Fruit fly (Drosophila melanogaster) whole organism, embryonic: ENCODE results near the gene CG8159.

Experiments used
- Blimp-1 ChIP-seq: fragments of 200-800 bp; sonication (Bioruptor generic); optimal IDR thresholded peaks from 3 replicates; lab custom pipeline; 2018; ENCODE audit warnings: missing biosample characterization, missing genetic modification characterization, mild to moderate bottlenecking, moderate library complexity, missing genetic modification reagents
- CG10431 ChIP-seq: fragments of 200-800 bp; sonication (Bioruptor generic); optimal IDR thresholded peaks from 3 replicates; lab custom pipeline; 2018; ENCODE audit warnings: missing biosample characterization, mild to moderate bottlenecking, missing genetic modification characterization
- CG11695 ChIP-seq: fragments of 200-800 bp; sonication (Bioruptor generic); IDR thresholded peaks from 3 replicates; pipeline ENCODE4 v1.3.6; 2022; ENCODE audit warnings: missing biosample characterization, missing genetic modification characterization
- CG13624 ChIP-seq: fragments of 200-800 bp; sonication (Bioruptor generic); optimal IDR thresholded peaks from 2 replicates; lab custom pipeline; 2016; ENCODE audit warnings: missing biosample characterization, missing genetic modification characterization
- CG15479 ChIP-seq: fragments of 200-800 bp; sonication (Bioruptor generic); optimal IDR thresholded peaks from 3 replicates; lab custom pipeline; 2019; ENCODE audit warnings: missing biosample characterization, mild to moderate bottlenecking, missing genetic modification characterization, moderate library complexity
- CG15696 ChIP-seq: fragments of 200-800 bp; sonication (Bioruptor generic); optimal IDR thresholded peaks from 2 replicates; lab custom pipeline; 2019; ENCODE audit warnings: missing biosample characterization, mild to moderate bottlenecking, missing genetic modification characterization, moderate library complexity
- CG1603 ChIP-seq: fragments of 200-800 bp; sonication (Bioruptor generic); optimal IDR thresholded peaks from 2 replicates; lab custom pipeline; 2019; ENCODE audit warnings: missing biosample characterization, mild to moderate bottlenecking, missing genetic modification characterization, moderate library complexity
- CG17328 ChIP-seq: fragments of 200-800 bp; sonication (Bioruptor generic); IDR thresholded peaks from 2 replicates; pipeline ENCODE4 v1.3.6; 2022; ENCODE audit warnings: missing biosample characterization, missing genetic modification characterization
- CG17361 ChIP-seq: fragments of 200-800 bp; sonication (Bioruptor generic); IDR thresholded peaks from 3 replicates; pipeline ENCODE4 v1.3.6; 2022; ENCODE audit warnings: missing biosample characterization, missing genetic modification characterization
- CG2202 ChIP-seq: fragments of 200-800 bp; sonication (Bioruptor generic); optimal IDR thresholded peaks from 2 replicates; lab custom pipeline; 2018; ENCODE audit warnings: missing biosample characterization, mild to moderate bottlenecking, missing genetic modification characterization
- CG2678 ChIP-seq: fragments of 200-800 bp; sonication (Bioruptor generic); optimal IDR thresholded peaks from 3 replicates; lab custom pipeline; 2019; ENCODE audit warnings: missing biosample characterization, mild to moderate bottlenecking, missing genetic modification characterization, moderate library complexity
- CG30403 ChIP-seq: fragments of 200-800 bp; sonication (Bioruptor generic); optimal IDR thresholded peaks from 3 replicates; lab custom pipeline; 2016; ENCODE audit warnings: missing biosample characterization, missing genetic modification characterization
- CG31388 ChIP-seq: fragments of 200-800 bp; sonication (Bioruptor generic); optimal IDR thresholded peaks from 2 replicates; lab custom pipeline; 2016; ENCODE audit warnings: missing biosample characterization, missing genetic modification characterization
- CG4404 ChIP-seq: fragments of 200-800 bp; sonication (Bioruptor generic); IDR thresholded peaks from 2 replicates; pipeline ENCODE4 v1.3.6; 2022; ENCODE audit warnings: missing biosample characterization, missing genetic modification characterization
- CG6813 ChIP-seq: fragments of 200-800 bp; sonication (Bioruptor generic); optimal IDR thresholded peaks from 2 replicates; lab custom pipeline; 2017; ENCODE audit warnings: missing biosample characterization, missing genetic modification characterization, mild to moderate bottlenecking, moderate library complexity, missing genetic modification reagents
- CG9727 ChIP-seq: fragments of 200-800 bp; sonication (Bioruptor generic); optimal IDR thresholded peaks from 3 replicates; lab custom pipeline; 2017; ENCODE audit warnings: missing biosample characterization, mild to moderate bottlenecking, missing genetic modification characterization
- CTCF ChIP-seq: fragments of 200-800 bp; sonication (Bioruptor generic); optimal IDR thresholded peaks from 2 replicates; lab custom pipeline; 2017; ENCODE audit warnings: missing biosample characterization, mild to moderate bottlenecking, missing genetic modification characterization, moderate library complexity
- D ChIP-seq, 2 experiments: fragments of 200-800 bp in 1 of 2; fragments of >200 bp in 1 of 2; sonication (Bioruptor generic) in 1 of 2; optimal IDR thresholded peaks; 2 replicates in 1 of 2; 3 replicates in 1 of 2; lab custom pipeline; 2017; ENCODE audit warnings: mild to moderate bottlenecking in 1 of 2, missing biosample characterization in 1 of 2, missing genetic modification characterization in 1 of 2, missing genetic modification reagents in 1 of 2
- Dp ChIP-seq: fragments of 200-800 bp; sonication (Bioruptor generic); optimal IDR thresholded peaks from 2 replicates; lab custom pipeline; 2018; ENCODE audit warnings: missing biosample characterization, mild to moderate bottlenecking, missing genetic modification characterization, moderate library complexity
- Kr ChIP-seq: fragments of 200-800 bp; sonication (Bioruptor generic); optimal IDR thresholded peaks from 2 replicates; lab custom pipeline; 2017; ENCODE audit warnings: missing biosample characterization, mild to moderate bottlenecking, missing genetic modification characterization
- NC2α ChIP-seq: fragments of 200-800 bp; sonication (Bioruptor generic); optimal IDR thresholded peaks from 2 replicates; lab custom pipeline; 2016; ENCODE audit warnings: missing biosample characterization, missing genetic modification characterization
- Oli ChIP-seq: fragments of 200-800 bp; sonication (Bioruptor generic); optimal IDR thresholded peaks from 2 replicates; lab custom pipeline; 2018; ENCODE audit warnings: missing biosample characterization, mild to moderate bottlenecking, missing genetic modification characterization, moderate library complexity
- ac ChIP-seq: fragments of 200-800 bp; sonication (Bioruptor generic); optimal IDR thresholded peaks from 3 replicates; lab custom pipeline; 2017; ENCODE audit warnings: missing biosample characterization, mild to moderate bottlenecking, missing genetic modification characterization
- cad ChIP-seq: fragments of >200 bp; optimal IDR thresholded peaks from 2 replicates; lab custom pipeline; 2017; ENCODE audit warnings: missing biosample characterization, missing genetic modification characterization
- dmrt11E ChIP-seq: fragments of 200-800 bp; sonication (Bioruptor generic); optimal IDR thresholded peaks from 3 replicates; lab custom pipeline; 2018; ENCODE audit warnings: missing biosample characterization, mild to moderate bottlenecking, missing genetic modification characterization, moderate library complexity
- fd102C ChIP-seq: fragments of 200-800 bp; sonication (Bioruptor generic); optimal IDR thresholded peaks from 2 replicates; lab custom pipeline; 2018; ENCODE audit warnings: missing biosample characterization, mild to moderate bottlenecking, missing genetic modification characterization, moderate library complexity
- fru ChIP-seq: fragments of >200 bp; optimal IDR thresholded peaks from 2 replicates; lab custom pipeline; 2017
- grau ChIP-seq: fragments of 200-800 bp; optimal IDR thresholded peaks from 3 replicates; lab custom pipeline; 2019; ENCODE audit warnings: missing biosample characterization, mild to moderate bottlenecking, missing genetic modification characterization, moderate library complexity
- ind ChIP-seq: fragments of 200-800 bp; sonication (Bioruptor generic); optimal IDR thresholded peaks from 3 replicates; lab custom pipeline; 2016; ENCODE audit warnings: missing biosample characterization, missing genetic modification characterization
- ken ChIP-seq: fragments of 200-800 bp; sonication (Bioruptor generic); IDR thresholded peaks from 3 replicates; pipeline ENCODE4 v1.3.6; 2022; ENCODE audit warnings: missing biosample characterization, missing genetic modification characterization
- prd ChIP-seq, 3 experiments: fragments of >200 bp in 2 of 3; fragments of 200-800 bp in 1 of 3; sonication (Bioruptor generic) in 1 of 3; optimal IDR thresholded peaks in 2 of 3; IDR thresholded peaks in 1 of 3; 2 replicates in 2 of 3; 3 replicates in 1 of 3; pipeline versions ENCODE4 v1.3.6 to Lab custom; 2017 to 2022; ENCODE audit warnings: missing biosample characterization in 1 of 3, missing genetic modification characterization in 1 of 3
- row ChIP-seq: fragments of 200-800 bp; sonication (Bioruptor generic); IDR thresholded peaks from 3 replicates; pipeline ENCODE4 v1.3.6; 2022; ENCODE audit warnings: missing biosample characterization, missing genetic modification characterization
- sens ChIP-seq: fragments of 200-800 bp; sonication (Bioruptor generic); peaks from one replicate; lab custom pipeline; 2016; ENCODE audit warnings: missing biosample characterization, missing genetic modification characterization
- ssp ChIP-seq: fragments of 200-800 bp; sonication (Bioruptor generic); IDR thresholded peaks from 2 replicates; pipeline ENCODE4 v1.3.6; 2022; ENCODE audit warnings: missing biosample characterization, missing genetic modification characterization
- tll ChIP-seq, 2 experiments: fragments of 200-800 bp in 1 of 2; fragments of >200 bp in 1 of 2; sonication (Bioruptor generic) in 1 of 2; optimal IDR thresholded peaks; 2 replicates each; lab custom pipeline; 2017 to 2019; ENCODE audit warnings: missing biosample characterization in 2 of 2, missing genetic modification characterization in 2 of 2, mild to moderate bottlenecking in 1 of 2, moderate library complexity in 1 of 2
- wek ChIP-seq: fragments of 200-800 bp; sonication (Bioruptor generic); optimal IDR thresholded peaks from 3 replicates; lab custom pipeline; 2018; ENCODE audit warnings: missing biosample characterization, mild to moderate bottlenecking, missing genetic modification characterization, moderate library complexity
- zen ChIP-seq: fragments of 200-800 bp; sonication (Bioruptor generic); optimal IDR thresholded peaks from 3 replicates; lab custom pipeline; 2018; ENCODE audit warnings: missing biosample characterization, mild to moderate bottlenecking, missing genetic modification characterization, moderate library complexity

The CG8159 gene

DNA sequence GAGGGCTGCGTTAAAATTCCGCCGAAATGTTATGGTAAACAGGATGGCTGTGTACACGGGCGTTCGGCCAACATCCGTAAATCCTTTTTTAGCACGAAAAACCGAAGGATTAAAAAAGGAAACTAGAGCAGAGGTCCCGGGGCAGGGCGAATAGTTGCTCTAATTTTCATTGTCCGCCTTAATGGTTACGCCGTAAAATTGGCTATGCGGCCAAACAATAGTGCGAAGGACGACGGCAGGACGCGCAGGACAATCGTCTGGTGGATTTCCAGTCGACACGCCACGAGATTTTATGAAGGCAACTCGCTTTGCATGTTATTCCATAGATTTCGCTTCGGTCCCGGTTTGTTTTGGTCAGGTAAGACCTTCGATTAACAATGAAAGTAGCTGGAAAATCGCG lies 26.0 kb upstream of the CG8159 start:
- TF ChIP-seq ssp (GFP tag; lab: Robert Waterston, UW): no peak
- peak in 1 of 2 experiments; percentile 4 for TF ChIP-seq tll (GFP tag; optimal IDR thresholded peaks at IDR 0.05; lab: Kevin White, UChicago)
- TF ChIP-seq CG31388 (GFP tag; lab: Kevin White, UChicago): no peak
- TF ChIP-seq cad (GFP tag; lab: Kevin White, UChicago): peak; percentile 79
- TF ChIP-seq CG15479: peak; percentile 64
- peak; percentile 73 for TF ChIP-seq D (optimal IDR thresholded peaks at IDR 0.05; lab: Kevin White, UChicago)
- TF ChIP-seq D (GFP tag; optimal IDR thresholded peaks at IDR 0.05; lab: Kevin White, UChicago): no peak

DNA sequence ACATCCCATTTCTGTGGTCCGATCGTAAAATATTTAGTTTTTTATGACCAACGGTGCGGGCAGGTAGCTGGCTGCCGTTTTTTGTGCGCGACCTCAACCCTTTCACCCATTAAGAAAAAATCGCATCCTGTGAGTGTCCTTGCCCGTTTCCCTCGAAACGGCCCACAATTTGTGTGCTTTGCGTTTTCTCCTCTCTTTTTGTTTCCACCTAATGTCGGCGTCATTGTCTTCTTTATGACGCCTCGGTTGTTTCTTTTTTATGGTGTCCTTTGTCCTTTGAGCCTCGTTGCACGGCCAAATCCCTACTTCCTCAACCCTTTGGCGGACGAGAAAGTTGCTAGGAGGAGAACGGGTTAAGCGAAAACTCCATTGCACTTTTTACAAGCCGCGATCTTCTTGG lies 25.5 kb upstream of the CG8159 start:
- peak in 1 of 2 experiments; percentile 20 for TF ChIP-seq tll (GFP tag; optimal IDR thresholded peaks at IDR 0.05; lab: Kevin White, UChicago)
- TF ChIP-seq zen (tag; lab: Kevin White, UChicago): peak; percentile 76
- TF ChIP-seq Kr (GFP tag; lab: Kevin White, UChicago): peak; percentile 93
- TF ChIP-seq ind (GFP tag; lab: Kevin White, UChicago): no peak
- peak; percentile 82 for TF ChIP-seq cad (GFP tag; lab: Kevin White, UChicago)
- TF ChIP-seq D (optimal IDR thresholded peaks at IDR 0.05; lab: Kevin White, UChicago): peak; percentile 40
- no peak for TF ChIP-seq D (GFP tag; optimal IDR thresholded peaks at IDR 0.05; lab: Kevin White, UChicago)

DNA sequence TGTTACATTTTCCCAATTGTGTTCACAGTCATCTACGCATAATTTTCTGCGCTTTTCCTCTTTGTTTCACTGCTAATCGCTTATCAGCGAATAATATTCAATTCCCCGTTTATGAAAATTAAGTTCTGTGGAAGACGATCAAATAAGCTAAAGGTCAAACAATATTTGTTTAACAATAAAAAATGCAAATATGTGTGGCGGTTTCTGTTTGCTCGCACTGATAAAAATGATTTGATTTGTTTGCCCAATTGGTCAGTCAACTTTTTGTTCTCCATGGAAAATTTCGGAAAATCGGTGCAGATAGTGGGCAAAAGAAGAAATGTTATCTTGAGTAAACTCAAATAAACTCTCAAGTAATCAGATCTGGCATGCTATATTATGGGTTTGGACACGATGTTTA lies 22.0 kb upstream of the CG8159 start:
- TF ChIP-seq CG15696 (tag; lab: Kevin White, UChicago): peak; percentile 38
- no peak for TF ChIP-seq grau (tag; lab: Kevin White, UChicago)
- peak; percentile 1 for TF ChIP-seq dmrt11E (tag; lab: Kevin White, UChicago)
- no peak for TF ChIP-seq CG4404 (GFP tag; lab: Robert Waterston, UW)
- TF ChIP-seq Oli: no peak
- TF ChIP-seq CG30403: no peak
- no peak for TF ChIP-seq CG13624 (GFP tag; lab: Kevin White, UChicago)
- TF ChIP-seq wek (GFP tag; lab: Kevin White, UChicago): no peak
- no peak for TF ChIP-seq Dp (GFP tag; lab: Kevin White, UChicago)
- peak; percentile 22 for TF ChIP-seq CG1603 (tag; lab: Kevin White, UChicago)
- no peak for TF ChIP-seq CTCF
- TF ChIP-seq NC2α: no peak
- TF ChIP-seq Kr (GFP tag; lab: Kevin White, UChicago): peak; percentile 17
- peak; percentile 32 for TF ChIP-seq CG6813 (GFP tag; lab: Kevin White, UChicago)
- peak; percentile 1 for TF ChIP-seq CG2202 (tag; lab: Kevin White, UChicago)
- TF ChIP-seq fd102C: peak; percentile 67
- peak; percentile 10 for TF ChIP-seq CG9727 (GFP tag; lab: Kevin White, UChicago)
- no peak for TF ChIP-seq row (GFP tag; lab: Robert Waterston, UW)
- TF ChIP-seq CG17328 (GFP tag; lab: Robert Waterston, UW): no peak
- peak; percentile 81 for TF ChIP-seq sens (GFP tag; lab: Kevin White, UChicago)
- peak; percentile 40 for TF ChIP-seq ac (GFP tag; lab: Kevin White, UChicago)
- TF ChIP-seq ken (GFP tag; lab: Robert Waterston, UW): no peak
- no peak for TF ChIP-seq tll (GFP tag; optimal IDR thresholded peaks at IDR 0.05; lab: Kevin White, UChicago)
- TF ChIP-seq fru: no peak
- no peak for TF ChIP-seq CG2678 (tag; lab: Kevin White, UChicago)
- TF ChIP-seq Blimp-1 (GFP tag; lab: Kevin White, UChicago): no peak
- TF ChIP-seq CG10431 (GFP tag; lab: Kevin White, UChicago): no peak
- TF ChIP-seq CG15479: peak; percentile 40
- TF ChIP-seq CG11695: no peak
- no peak for TF ChIP-seq CG17361 (GFP tag; lab: Robert Waterston, UW)
- no peak for TF ChIP-seq prd (optimal IDR thresholded peaks at IDR 0.05; lab: Kevin White, UChicago)
- no peak for TF ChIP-seq prd (GFP tag; IDR thresholded peaks at IDR 0.05; lab: Robert Waterston, UW)
